Fruit fly (Drosophila melanogaster) whole organism, embryonic: Measurements from ENCODE around the gene mld.
A peak's percentile ranks its signal among the peaks of the same experiment; 100 is the strongest.

Source experiments
- Ada2b ChIP-seq: fragments of 200-800 bp; sonication (Bioruptor generic); IDR thresholded peaks from 2 replicates; pipeline ENCODE4 v1.3.6; 2022; ENCODE audit warnings: missing biosample characterization, missing genetic modification characterization
- Blimp-1 ChIP-seq: fragments of 200-800 bp; sonication (Bioruptor generic); optimal IDR thresholded peaks from 3 replicates; lab custom pipeline; 2018; ENCODE audit warnings: missing biosample characterization, missing genetic modification characterization, mild to moderate bottlenecking, moderate library complexity, missing genetic modification reagents
- CG10654 ChIP-seq: fragments of 200-800 bp; sonication (Bioruptor generic); optimal IDR thresholded peaks from 2 replicates; lab custom pipeline; 2016; ENCODE audit warnings: missing biosample characterization, missing genetic modification characterization
- CG11093 ChIP-seq: fragments of 200-800 bp; sonication (Bioruptor generic); IDR thresholded peaks from 3 replicates; pipeline ENCODE4 v1.3.6; 2022; ENCODE audit warnings: missing biosample characterization, missing genetic modification characterization
- CG11398 ChIP-seq: fragments of 200-800 bp; sonication (Bioruptor generic); optimal IDR thresholded peaks from 2 replicates; lab custom pipeline; 2016; ENCODE audit warnings: missing biosample characterization, missing genetic modification characterization
- CG11504 ChIP-seq: fragments of 200-800 bp; sonication (Bioruptor generic); optimal IDR thresholded peaks from 3 replicates; lab custom pipeline; 2019; ENCODE audit warnings: missing biosample characterization, mild to moderate bottlenecking, missing genetic modification characterization, moderate library complexity
- CG13123 ChIP-seq: fragments of 200-800 bp; sonication (Bioruptor generic); optimal IDR thresholded peaks from 2 replicates; lab custom pipeline; 2016; ENCODE audit warnings: missing biosample characterization, missing genetic modification characterization
- CG13624 ChIP-seq: fragments of 200-800 bp; sonication (Bioruptor generic); optimal IDR thresholded peaks from 2 replicates; lab custom pipeline; 2016; ENCODE audit warnings: missing biosample characterization, missing genetic modification characterization
- CG14441 ChIP-seq: fragments of 200-800 bp; sonication (Bioruptor generic); IDR thresholded peaks from 2 replicates; pipeline ENCODE4 v1.3.6; 2022; ENCODE audit warnings: missing biosample characterization, missing genetic modification characterization
- CG15073 ChIP-seq: fragments of 200-800 bp; sonication (Bioruptor generic); optimal IDR thresholded peaks from 2 replicates; lab custom pipeline; 2016; ENCODE audit warnings: missing biosample characterization, missing genetic modification characterization
- CG16815 ChIP-seq: fragments of 200-800 bp; sonication (Bioruptor generic); optimal IDR thresholded peaks from 3 replicates; lab custom pipeline; 2017; ENCODE audit warnings: missing biosample characterization, mild to moderate bottlenecking, missing genetic modification characterization
- CG17385 ChIP-seq: fragments of 200-800 bp; sonication (Bioruptor generic); optimal IDR thresholded peaks from 3 replicates; lab custom pipeline; 2018; ENCODE audit warnings: missing biosample characterization, mild to moderate bottlenecking, missing genetic modification characterization
- CG17802 ChIP-seq: fragments of 200-800 bp; sonication (Bioruptor generic); optimal IDR thresholded peaks from 2 replicates; lab custom pipeline; 2018; ENCODE audit warnings: missing biosample characterization, mild to moderate bottlenecking, missing genetic modification characterization, moderate library complexity
- CG18764 ChIP-seq: fragments of 200-800 bp; sonication (Bioruptor generic); optimal IDR thresholded peaks from 3 replicates; lab custom pipeline; 2016; ENCODE audit warnings: missing biosample characterization, missing genetic modification characterization
- CG2199 ChIP-seq: fragments of 200-800 bp; sonication (Bioruptor generic); IDR thresholded peaks from 3 replicates; pipeline ENCODE4 v1.3.6; 2022; ENCODE audit warnings: missing biosample characterization, missing genetic modification characterization
- CG3847 ChIP-seq: fragments of 200-800 bp; sonication (Bioruptor generic); IDR thresholded peaks from 2 replicates; pipeline ENCODE4 v1.3.6; 2022; ENCODE audit warnings: missing biosample characterization, missing genetic modification characterization
- CG6813 ChIP-seq: fragments of 200-800 bp; sonication (Bioruptor generic); optimal IDR thresholded peaks from 2 replicates; lab custom pipeline; 2017; ENCODE audit warnings: missing biosample characterization, missing genetic modification characterization, mild to moderate bottlenecking, moderate library complexity, missing genetic modification reagents
- CG8290 ChIP-seq, 3 experiments: fragments of 200-800 bp; sonication (Bioruptor generic); optimal IDR thresholded peaks; 2 replicates each; lab custom pipeline; 2016 to 2019; ENCODE audit warnings: missing biosample characterization in 3 of 3, missing genetic modification characterization in 3 of 3, mild to moderate bottlenecking in 2 of 3, moderate library complexity in 1 of 3
- Deaf1 ChIP-seq: fragments of 200-800 bp; optimal IDR thresholded peaks from 3 replicates; lab custom pipeline; 2019; ENCODE audit warnings: missing biosample characterization, mild to moderate bottlenecking, missing genetic modification characterization, moderate library complexity
- Drgx ChIP-seq: fragments of 200-800 bp; sonication (Bioruptor generic); IDR thresholded peaks from 2 replicates; pipeline ENCODE4 v1.3.6; 2022; ENCODE audit warnings: missing biosample characterization, missing genetic modification characterization
- Ets65A ChIP-seq: fragments of 200-800 bp; sonication (Bioruptor generic); peaks from one replicate; lab custom pipeline; 2016; ENCODE audit warnings: missing biosample characterization, missing genetic modification characterization
- Hr39 ChIP-seq: fragments of >200 bp; optimal IDR thresholded peaks from 2 replicates; lab custom pipeline; 2017
- Med ChIP-seq: fragments of 200-800 bp; sonication (Bioruptor generic); peaks from one replicate; lab custom pipeline; 2016; ENCODE audit warnings: missing biosample characterization, missing genetic modification characterization, mild to moderate bottlenecking, inconsistent platforms, moderate library complexity
- Rfx ChIP-seq: fragments of 200-800 bp; sonication (Bioruptor generic); IDR thresholded peaks from 2 replicates; pipeline ENCODE4 v1.3.6; 2022; ENCODE audit warnings: missing biosample characterization, missing genetic modification characterization
- Sox102F ChIP-seq: fragments of 200-800 bp; sonication (Bioruptor generic); optimal IDR thresholded peaks from 2 replicates; lab custom pipeline; 2018; ENCODE audit warnings: missing biosample characterization, mild to moderate bottlenecking, missing genetic modification characterization, moderate library complexity
- ab ChIP-seq: fragments of 200-800 bp; sonication (Bioruptor generic); optimal IDR thresholded peaks from 2 replicates; lab custom pipeline; 2016; ENCODE audit warnings: missing biosample characterization, missing genetic modification characterization
- ac ChIP-seq: fragments of 200-800 bp; sonication (Bioruptor generic); optimal IDR thresholded peaks from 3 replicates; lab custom pipeline; 2017; ENCODE audit warnings: missing biosample characterization, mild to moderate bottlenecking, missing genetic modification characterization
- az2 ChIP-seq: fragments of 200-800 bp; sonication (Bioruptor generic); optimal IDR thresholded peaks from 3 replicates; lab custom pipeline; 2016; ENCODE audit warnings: missing biosample characterization, missing genetic modification characterization
- br ChIP-seq: fragments of >200 bp; optimal IDR thresholded peaks from 2 replicates; lab custom pipeline; 2017
- bsh ChIP-seq, 2 experiments: fragments of 200-800 bp; sonication (Bioruptor generic); optimal IDR thresholded peaks; 2 replicates each; lab custom pipeline; 2017 to 2018; ENCODE audit warnings: mild to moderate bottlenecking in 2 of 2, missing biosample characterization in 2 of 2, missing genetic modification characterization in 2 of 2, moderate library complexity in 1 of 2
- ci ChIP-seq: fragments of 200-800 bp; sonication (Bioruptor generic); IDR thresholded peaks from 3 replicates; pipeline ENCODE4 v1.3.6; 2022; ENCODE audit warnings: missing biosample characterization, missing genetic modification characterization
- crol ChIP-seq: fragments of 200-800 bp; sonication (Bioruptor generic); IDR thresholded peaks from 2 replicates; pipeline ENCODE4 v1.3.6; 2022; ENCODE audit warnings: missing biosample characterization, missing genetic modification characterization
- dan ChIP-seq: fragments of 200-800 bp; sonication (Bioruptor generic); IDR thresholded peaks from 2 replicates; pipeline ENCODE4 v1.3.6; 2022; ENCODE audit warnings: missing biosample characterization, missing genetic modification characterization
- gsb-n ChIP-seq: fragments of 200-800 bp; sonication (Bioruptor generic); optimal IDR thresholded peaks from 3 replicates; lab custom pipeline; 2018; ENCODE audit warnings: missing biosample characterization, mild to moderate bottlenecking, missing genetic modification characterization
- lbe ChIP-seq: fragments of 200-800 bp; sonication (Bioruptor generic); optimal IDR thresholded peaks from 2 replicates; lab custom pipeline; 2016; ENCODE audit warnings: missing biosample characterization, mild to moderate bottlenecking, missing genetic modification characterization
- nau ChIP-seq: fragments of 200-800 bp; sonication (Bioruptor generic); optimal IDR thresholded peaks from 3 replicates; lab custom pipeline; 2017; ENCODE audit warnings: missing biosample characterization, mild to moderate bottlenecking, missing genetic modification characterization, missing genetic modification reagents
- nom ChIP-seq: fragments of 200-800 bp; sonication (Bioruptor generic); optimal IDR thresholded peaks from 2 replicates; lab custom pipeline; 2017; ENCODE audit warnings: missing biosample characterization, missing genetic modification characterization, mild to moderate bottlenecking, moderate library complexity, missing genetic modification reagents
- onecut ChIP-seq: fragments of 200-800 bp; sonication (Bioruptor generic); IDR thresholded peaks from 2 replicates; pipeline ENCODE4 v1.3.6; 2022; ENCODE audit warnings: missing biosample characterization, missing genetic modification characterization
- phol ChIP-seq: fragments of 200-800 bp; sonication (Bioruptor generic); optimal IDR thresholded peaks from 3 replicates; lab custom pipeline; 2018; ENCODE audit warnings: missing biosample characterization, mild to moderate bottlenecking, missing genetic modification characterization, moderate library complexity
- sr ChIP-seq: fragments of 200-800 bp; sonication (Bioruptor generic); IDR thresholded peaks from 3 replicates; pipeline ENCODE4 v1.3.6; 2022; ENCODE audit warnings: missing biosample characterization, missing genetic modification characterization
- sug ChIP-seq: fragments of 200-800 bp; optimal IDR thresholded peaks from 2 replicates; lab custom pipeline; 2019; ENCODE audit warnings: missing biosample characterization, mild to moderate bottlenecking, missing genetic modification characterization, moderate library complexity
- tgo ChIP-seq: fragments of 200-800 bp; sonication (Bioruptor generic); IDR thresholded peaks from 3 replicates; pipeline ENCODE4 v1.3.6; 2022; ENCODE audit warnings: missing biosample characterization, missing genetic modification characterization
- trem ChIP-seq: fragments of 200-800 bp; optimal IDR thresholded peaks from 3 replicates; lab custom pipeline; 2019; ENCODE audit warnings: missing biosample characterization, mild to moderate bottlenecking, missing genetic modification characterization, moderate library complexity
- zf30C ChIP-seq: fragments of 200-800 bp; sonication (Bioruptor generic); optimal IDR thresholded peaks from 3 replicates; lab custom pipeline; 2018; ENCODE audit warnings: missing biosample characterization, mild to moderate bottlenecking, missing genetic modification characterization

The mld gene

dm6 chr3R:24604165-24604564 is 18.7 kb downstream of the mld start (continued):
- TF ChIP-seq CG18764 (GFP tag; lab: Kevin White, UChicago) (no peak), sr (GFP tag; lab: Robert Waterston, UW) (peak; percentile 83), ci (no peak), Rfx (no peak), CG6813 (GFP tag; lab: Kevin White, UChicago) (peak; percentile 24), Deaf1 (tag; lab: Kevin White, UChicago) (no peak), tgo (GFP tag; lab: Robert Waterston, UW) (no peak), CG17385 (GFP tag; lab: Kevin White, UChicago) (no peak), nau (GFP tag; lab: Kevin White, UChicago) (no peak), CG2199 (GFP tag; lab: Robert Waterston, UW) (peak; percentile 61; the same call in 1 of the 3 replicates), ac (GFP tag; lab: Kevin White, UChicago) (peak; percentile 19)

dm6 chr3R:24606868-24607267 is 21.4 kb downstream of the mld start:
- 0 out of 2 replicates have a peak, but pooled peaks have one; percentile 14 for TF ChIP-seq CG14441 (GFP tag; lab: Robert Waterston, UW)
- TF ChIP-seq Med (GFP tag; lab: Kevin White, UChicago) = peak; percentile 68
- no peak for TF ChIP-seq gsb-n (tag; lab: Kevin White, UChicago)
- peak; percentile 12 for TF ChIP-seq CG15073
- peak; percentile 48 for TF ChIP-seq crol
- no peak for TF ChIP-seq CG8290 (GFP tag; optimal IDR thresholded peaks at IDR 0.05; lab: Kevin White, UChicago)
- no peak for TF ChIP-seq CG8290 (tag; optimal IDR thresholded peaks at IDR 0.05; lab: Kevin White, UChicago)
- no peak for TF ChIP-seq trem (tag; lab: Kevin White, UChicago)
- TF ChIP-seq CG3847 (GFP tag; lab: Robert Waterston, UW) = 0 out of 2 replicates have a peak, but pooled peaks have one; percentile 8
- no peak for TF ChIP-seq az2 (GFP tag; lab: Kevin White, UChicago)
- no peak for TF ChIP-seq CG16815
- TF ChIP-seq CG17802 (tag; lab: Kevin White, UChicago) = peak; percentile 43

dm6 chr3R:24608316-24608715 is 22.9 kb downstream of the mld start:
- TF ChIP-seq CG11504 (tag; lab: Kevin White, UChicago) (no peak), CG2199 (GFP tag; lab: Robert Waterston, UW) (0 out of 3 replicates have a peak, but pooled peaks have one; percentile 10), nom (peak; percentile 65)

- TF ChIP-seq phol = peak; percentile 13
- peak in 1 of 2 experiments; percentile 19 for TF ChIP-seq bsh (GFP tag; optimal IDR thresholded peaks at IDR 0.05; lab: Kevin White, UChicago)
- peak; percentile 33 for TF ChIP-seq lbe (GFP tag; lab: Kevin White, UChicago)
- TF ChIP-seq dan (GFP tag; lab: Robert Waterston, UW) = no peak
- no peak for TF ChIP-seq CG13624 (GFP tag; lab: Kevin White, UChicago)
- TF ChIP-seq CG11398 (GFP tag; lab: Kevin White, UChicago) = no peak
- TF ChIP-seq br = no peak
- TF ChIP-seq Sox102F (GFP tag; lab: Kevin White, UChicago) = peak; percentile 11
- no peak for TF ChIP-seq CG13123 (GFP tag; lab: Kevin White, UChicago)
- TF ChIP-seq Ada2b (GFP tag; lab: Robert Waterston, UW) = no peak
- TF ChIP-seq Ets65A (GFP tag; lab: Kevin White, UChicago) = peak; percentile 58
- TF ChIP-seq zf30C (GFP tag; lab: Kevin White, UChicago) = peak; percentile 13
- TF ChIP-seq ab (GFP tag; lab: Kevin White, UChicago) = no peak
- no peak for TF ChIP-seq CG15073
- TF ChIP-seq Blimp-1 (GFP tag; lab: Kevin White, UChicago) = no peak
- TF ChIP-seq nau (GFP tag; lab: Kevin White, UChicago) = no peak
- TF ChIP-seq CG11093 (GFP tag; lab: Robert Waterston, UW) = no peak
- peak; percentile 62 for TF ChIP-seq Drgx
- TF ChIP-seq CG10654 (GFP tag; lab: Kevin White, UChicago) = no peak
- peak; percentile 96 for TF ChIP-seq nom
- TF ChIP-seq onecut = no peak
- TF ChIP-seq Hr39 (lab: Kevin White, UChicago) = peak; percentile 78
- no peak for TF ChIP-seq CG14441 (GFP tag; lab: Robert Waterston, UW)
- no peak for TF ChIP-seq sug (tag; lab: Kevin White, UChicago)
Observed at dm6 chr3R:24613819-24614706, 28.6 kb downstream of the mld start.
